Worm (Caenorhabditis elegans) whole organism, midembryonic: ENCODE measurements around the gene Y41G9A.10.

Experiments
- T22C8.4 ChIP-seq: fragments of 200-800 bp; sonication (Bioruptor generic); IDR thresholded peaks from 2 replicates; pipeline ENCODE4 v1.3.6; 2022; ENCODE audit warnings: missing genetic modification characterization, missing compliant biosample characterization
- cog-1 ChIP-seq: sonication (generic microtip); optimal IDR thresholded peaks from 2 replicates; lab custom pipeline; 2016; ENCODE audit warnings: missing genetic modification characterization, missing compliant biosample characterization
- flt-1 ChIP-seq: fragments of 200-800 bp; sonication (Bioruptor generic); IDR thresholded peaks from 2 replicates; pipeline ENCODE4 v1.3.6; 2022; ENCODE audit warnings: missing genetic modification characterization, missing compliant biosample characterization
- klf-2 ChIP-seq: fragments of 200-800 bp; sonication (Bioruptor generic); conservative IDR thresholded peaks from 2 replicates; pipeline ENCODE4 v1.3.6; 2022; ENCODE audit warnings: missing genetic modification reagents, missing genetic modification characterization, missing compliant biosample characterization
- med-1 ChIP-seq: sonication (generic microtip); optimal IDR thresholded peaks from 2 replicates; lab custom pipeline; 2017; ENCODE audit warnings: missing genetic modification characterization, mild to moderate bottlenecking, missing compliant biosample characterization, antibody characterized with exemption, missing genetic modification reagents; ENCODE audit not compliant: insufficient read depth
- ref-1 ChIP-seq: fragments of 200-800 bp; sonication (Bioruptor generic); conservative IDR thresholded peaks from 2 replicates; pipeline ENCODE4 v1.3.6; 2022; ENCODE audit warnings: missing genetic modification reagents, missing genetic modification characterization, missing compliant biosample characterization
- tab-1 ChIP-seq: fragments of 200-800 bp; sonication (Bioruptor generic); IDR thresholded peaks from 2 replicates; pipeline ENCODE4 v1.3.6; 2022; ENCODE audit warnings: missing genetic modification characterization, missing compliant biosample characterization
- ztf-23 ChIP-seq: fragments of 200-800 bp; sonication (Bioruptor generic); IDR thresholded peaks from 2 replicates; pipeline ENCODE4 v1.3.6; 2022; ENCODE audit warnings: missing genetic modification reagents, missing genetic modification characterization, missing compliant biosample characterization
- ztf-29 ChIP-seq: fragments of 200-800 bp; sonication (Bioruptor generic); IDR thresholded peaks from 2 replicates; pipeline ENCODE4 v1.3.6; 2022; ENCODE audit warnings: missing genetic modification reagents, missing genetic modification characterization, missing compliant biosample characterization

Gene Y41G9A.10

DNA sequence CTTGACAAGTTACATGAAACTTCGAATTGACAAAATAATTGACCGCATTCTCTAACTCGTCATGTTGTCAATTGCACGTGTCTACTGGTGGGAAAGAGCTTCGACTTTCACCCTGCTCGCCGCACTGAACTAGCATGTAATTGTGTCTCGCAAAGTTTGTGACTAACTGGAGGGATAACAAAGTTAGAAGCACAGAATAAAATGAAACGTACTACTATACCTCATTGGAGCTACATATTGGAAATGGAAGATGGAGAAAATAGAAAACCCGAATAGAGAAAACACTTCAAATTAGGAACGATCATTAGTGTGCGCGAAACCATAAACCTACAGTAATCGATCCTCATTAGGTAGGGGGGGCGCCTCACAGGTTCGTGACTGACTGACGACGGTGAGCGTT lies 18.8 kb downstream of the Y41G9A.10 start:
- TF ChIP-seq med-1 (GFP tag; lab: Kevin White, UChicago) (no peak), flt-1 (GFP tag; lab: Robert Waterston, UW) (no peak)

DNA sequence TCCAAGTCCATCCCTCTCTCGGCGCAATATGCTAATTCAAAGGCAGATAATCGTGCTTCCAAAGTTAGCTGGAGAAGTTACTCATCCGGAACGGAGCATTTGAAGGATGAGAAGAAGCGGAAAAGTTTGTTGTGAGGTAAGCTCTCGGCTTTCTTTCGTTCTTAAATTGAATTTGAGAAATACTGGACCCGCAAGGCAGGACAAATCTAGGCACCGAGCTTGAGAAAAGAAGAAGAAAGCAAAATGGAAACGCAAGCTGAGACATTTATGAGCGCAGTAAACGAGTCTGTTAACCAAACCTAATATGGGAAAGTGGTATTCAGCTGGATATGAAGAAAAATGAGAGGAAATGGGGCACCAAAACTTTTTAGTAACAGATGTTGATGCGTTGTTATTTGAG lies 20.4 kb downstream of the Y41G9A.10 start:
- no peak for TF ChIP-seq med-1 (GFP tag; lab: Kevin White, UChicago)
- no peak for TF ChIP-seq tab-1 (GFP tag; lab: Robert Waterston, UW)
- no peak for TF ChIP-seq ztf-23 (GFP tag; lab: Robert Waterston, UW)
- no peak for TF ChIP-seq flt-1 (GFP tag; lab: Robert Waterston, UW)
- TF ChIP-seq ztf-29 (GFP tag; lab: Robert Waterston, UW): no peak
- no peak for TF ChIP-seq T22C8.4 (GFP tag; lab: Robert Waterston, UW)
- TF ChIP-seq cog-1: no peak
- TF ChIP-seq ref-1 (GFP tag; lab: Robert Waterston, UW): no peak
- TF ChIP-seq klf-2: no peak

DNA sequence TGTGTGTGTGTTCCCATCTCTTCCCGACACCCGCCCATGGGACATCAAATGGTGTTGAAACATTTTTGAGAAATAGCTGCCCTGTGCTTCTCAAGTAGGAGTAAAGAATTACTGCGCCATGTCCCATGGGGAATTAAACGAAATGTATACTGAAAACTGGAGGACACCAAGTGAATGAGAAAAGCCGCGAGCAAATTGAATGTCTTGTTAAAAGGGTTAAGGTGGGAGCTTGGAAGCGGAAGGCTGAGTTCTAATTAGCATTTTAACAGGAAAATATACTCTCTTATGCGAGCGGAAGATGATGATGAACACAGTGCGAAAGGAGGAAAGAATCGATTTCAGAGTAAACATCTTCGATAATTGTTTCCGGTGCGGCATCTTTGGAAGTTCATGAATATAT lies 21.9 kb downstream of the Y41G9A.10 start:
- TF ChIP-seq T22C8.4 (GFP tag; lab: Robert Waterston, UW): no peak
- TF ChIP-seq med-1 (GFP tag; lab: Kevin White, UChicago): no peak
- TF ChIP-seq tab-1 (GFP tag; lab: Robert Waterston, UW): no peak
- no peak for TF ChIP-seq flt-1 (GFP tag; lab: Robert Waterston, UW)
- no peak for TF ChIP-seq cog-1
- no peak for TF ChIP-seq ztf-29 (GFP tag; lab: Robert Waterston, UW)
- TF ChIP-seq ref-1 (GFP tag; lab: Robert Waterston, UW): no peak
- no peak for TF ChIP-seq ztf-23 (GFP tag; lab: Robert Waterston, UW)
- TF ChIP-seq klf-2: no peak

DNA sequence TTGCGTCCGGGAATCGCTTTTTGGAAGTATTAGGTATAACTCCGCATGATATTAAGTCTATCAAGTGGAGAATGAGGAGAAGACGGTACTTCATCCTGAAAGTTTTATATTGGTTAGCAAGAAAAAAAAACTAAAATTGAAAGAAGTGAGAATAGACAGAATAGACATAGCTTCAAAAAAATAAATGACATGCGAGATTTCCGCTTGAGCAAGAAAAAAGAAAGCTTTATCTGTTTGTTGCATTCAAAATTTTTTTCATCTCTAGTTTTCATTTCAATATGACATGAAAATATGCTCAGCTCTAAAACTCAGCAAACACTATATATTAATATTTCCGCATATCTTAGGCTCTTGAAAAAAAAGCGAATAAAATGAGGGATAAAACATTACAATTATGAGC lies 22.5 kb downstream of the Y41G9A.10 start, which contains the start of gene hst-3.2:
hst-3.2 (minus strand) TSS at position 101 of the 400 bp plus-strand sequence.
- TF ChIP-seq cog-1 (no peak), tab-1 (GFP tag; lab: Robert Waterston, UW) (no peak), ztf-29 (GFP tag; lab: Robert Waterston, UW) (no peak), flt-1 (GFP tag; lab: Robert Waterston, UW) (no peak), klf-2 (no peak), T22C8.4 (GFP tag; lab: Robert Waterston, UW) (no peak), med-1 (GFP tag; lab: Kevin White, UChicago) (no peak), ztf-23 (GFP tag; lab: Robert Waterston, UW) (no peak), ref-1 (GFP tag; lab: Robert Waterston, UW) (no peak)

DNA sequence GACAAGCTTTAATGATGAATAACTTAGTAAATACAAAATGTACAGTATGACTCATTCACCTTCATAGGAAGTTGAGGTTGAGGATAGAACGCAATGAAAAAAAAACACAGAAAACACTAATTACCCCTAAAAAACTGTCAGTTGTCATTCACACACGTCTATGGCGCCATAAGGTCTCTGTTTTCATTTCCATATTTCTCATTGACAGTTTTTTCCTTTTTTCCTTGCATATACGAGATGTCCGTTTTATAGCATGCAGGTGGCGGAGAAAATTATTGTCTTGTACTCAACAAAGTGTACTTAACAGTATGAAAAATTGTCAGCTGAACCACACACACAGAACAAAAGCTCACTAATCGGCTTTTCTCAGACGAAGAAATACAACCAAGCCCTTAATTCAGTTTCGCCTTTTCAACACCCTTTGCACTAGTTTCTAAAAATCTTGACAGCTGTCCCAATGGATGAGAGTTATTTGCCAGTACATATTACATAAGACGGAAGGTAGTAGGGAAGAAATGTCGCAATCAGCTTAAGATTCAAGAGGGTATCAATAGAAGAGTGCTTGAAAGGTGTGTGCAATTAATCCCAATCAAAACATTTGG lies 23.7 kb downstream of the Y41G9A.10 start:
- no peak for TF ChIP-seq med-1 (GFP tag; lab: Kevin White, UChicago)
- TF ChIP-seq klf-2: no peak
- no peak for TF ChIP-seq flt-1 (GFP tag; lab: Robert Waterston, UW)
- no peak for TF ChIP-seq tab-1 (GFP tag; lab: Robert Waterston, UW)
- TF ChIP-seq T22C8.4 (GFP tag; lab: Robert Waterston, UW): no peak
- TF ChIP-seq cog-1: no peak
- no peak for TF ChIP-seq ref-1 (GFP tag; lab: Robert Waterston, UW)
- TF ChIP-seq ztf-23 (GFP tag; lab: Robert Waterston, UW): no peak
- TF ChIP-seq ztf-29 (GFP tag; lab: Robert Waterston, UW): no peak

DNA sequence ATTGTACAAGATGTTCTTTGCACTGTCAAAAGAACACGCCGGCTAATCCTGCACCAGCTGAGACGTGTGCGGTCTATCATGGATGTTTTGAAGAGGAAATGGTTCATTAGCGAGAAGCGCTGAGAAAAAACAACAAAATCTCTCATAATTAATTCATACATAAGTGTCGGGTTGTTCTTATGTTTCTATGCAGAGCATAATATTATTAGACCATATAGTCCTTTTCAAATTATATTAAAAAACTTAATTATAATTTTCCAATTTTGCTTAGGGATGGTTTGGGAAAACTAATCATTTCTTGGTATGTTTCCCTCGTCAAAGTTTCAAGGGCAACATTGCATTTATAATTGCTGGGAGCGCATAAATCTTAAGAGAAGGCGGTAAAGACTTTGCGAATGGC lies 24.6 kb downstream of the Y41G9A.10 start:
- TF ChIP-seq tab-1 (GFP tag; lab: Robert Waterston, UW) (no peak), ref-1 (GFP tag; lab: Robert Waterston, UW) (no peak), med-1 (GFP tag; lab: Kevin White, UChicago) (no peak), flt-1 (GFP tag; lab: Robert Waterston, UW) (no peak), ztf-29 (GFP tag; lab: Robert Waterston, UW) (no peak), ztf-23 (GFP tag; lab: Robert Waterston, UW) (no peak), T22C8.4 (GFP tag; lab: Robert Waterston, UW) (no peak), klf-2 (no peak), cog-1 (no peak)

DNA sequence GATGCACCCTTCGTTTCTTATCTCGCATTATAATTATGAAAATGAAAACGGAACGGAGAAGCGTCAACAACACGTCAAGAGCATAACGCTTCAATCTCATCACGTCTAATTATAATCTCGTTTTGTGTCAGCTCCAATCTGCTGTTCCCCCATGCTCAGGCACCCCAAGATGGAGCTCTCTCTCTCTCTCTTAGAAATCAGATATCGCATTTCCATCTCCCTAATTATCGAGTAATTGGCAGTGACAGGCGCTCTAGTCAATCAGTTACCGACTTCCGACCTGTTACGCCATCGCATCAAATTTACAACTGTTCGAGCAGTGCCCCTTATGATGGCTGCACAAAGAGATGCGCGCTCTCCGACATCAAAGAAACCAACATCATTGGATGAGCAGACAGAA lies 25.9 kb downstream of the Y41G9A.10 start:
- TF ChIP-seq cog-1 (peak; percentile 59), med-1 (GFP tag; lab: Kevin White, UChicago) (no peak)

DNA sequence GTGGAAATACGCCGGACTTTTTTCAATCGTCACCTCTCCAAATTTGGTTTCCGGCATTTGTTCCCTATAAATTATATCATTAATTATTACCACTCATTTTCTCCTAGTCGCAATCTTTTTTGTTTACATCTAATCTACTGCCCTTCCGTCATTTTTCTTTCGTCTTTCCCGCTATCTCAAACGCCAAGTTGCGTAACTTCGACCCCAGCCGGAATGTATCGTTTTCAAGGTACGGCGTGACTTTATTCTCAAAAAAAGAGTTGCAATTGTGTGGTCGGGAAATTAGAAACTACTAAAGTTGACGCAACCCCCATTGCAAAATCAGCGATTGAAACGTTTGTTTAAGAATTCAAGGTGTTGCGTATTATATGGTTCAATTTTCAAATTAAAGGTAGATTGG lies 26.9 kb downstream of the Y41G9A.10 start:
- TF ChIP-seq flt-1 (GFP tag; lab: Robert Waterston, UW): no peak
- no peak for TF ChIP-seq tab-1 (GFP tag; lab: Robert Waterston, UW)
- TF ChIP-seq T22C8.4 (GFP tag; lab: Robert Waterston, UW): no peak
- no peak for TF ChIP-seq klf-2
- no peak for TF ChIP-seq ztf-29 (GFP tag; lab: Robert Waterston, UW)
- no peak for TF ChIP-seq ref-1 (GFP tag; lab: Robert Waterston, UW)
- TF ChIP-seq ztf-23 (GFP tag; lab: Robert Waterston, UW): no peak
- no peak for TF ChIP-seq med-1 (GFP tag; lab: Kevin White, UChicago)
- no peak for TF ChIP-seq cog-1

DNA sequence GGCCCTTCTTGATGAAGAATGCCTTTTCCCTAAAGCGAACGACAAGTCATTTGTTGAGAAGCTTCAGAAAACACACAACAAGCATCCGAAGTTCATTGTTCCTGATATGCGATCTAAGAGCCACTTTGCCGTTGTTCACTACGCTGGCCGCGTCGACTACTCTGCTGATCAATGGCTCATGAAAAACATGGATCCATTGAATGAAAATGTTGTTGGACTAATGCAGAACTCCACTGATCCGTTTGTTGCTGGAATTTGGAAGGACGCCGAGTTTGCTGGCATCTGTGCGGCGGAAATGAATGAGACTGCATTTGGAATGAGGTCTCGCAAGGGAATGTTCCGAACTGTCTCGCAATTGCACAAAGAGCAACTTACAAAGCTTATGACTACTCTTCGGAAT lies 33.7 kb downstream of the Y41G9A.10 start:
- no peak for TF ChIP-seq tab-1 (GFP tag; lab: Robert Waterston, UW)
- no peak for TF ChIP-seq ref-1 (GFP tag; lab: Robert Waterston, UW)
- no peak for TF ChIP-seq ztf-29 (GFP tag; lab: Robert Waterston, UW)
- TF ChIP-seq T22C8.4 (GFP tag; lab: Robert Waterston, UW): no peak
- TF ChIP-seq cog-1: no peak
- TF ChIP-seq klf-2: no peak
- TF ChIP-seq flt-1 (GFP tag; lab: Robert Waterston, UW): no peak
- no peak for TF ChIP-seq ztf-23 (GFP tag; lab: Robert Waterston, UW)
- TF ChIP-seq med-1 (GFP tag; lab: Kevin White, UChicago): no peak

DNA sequence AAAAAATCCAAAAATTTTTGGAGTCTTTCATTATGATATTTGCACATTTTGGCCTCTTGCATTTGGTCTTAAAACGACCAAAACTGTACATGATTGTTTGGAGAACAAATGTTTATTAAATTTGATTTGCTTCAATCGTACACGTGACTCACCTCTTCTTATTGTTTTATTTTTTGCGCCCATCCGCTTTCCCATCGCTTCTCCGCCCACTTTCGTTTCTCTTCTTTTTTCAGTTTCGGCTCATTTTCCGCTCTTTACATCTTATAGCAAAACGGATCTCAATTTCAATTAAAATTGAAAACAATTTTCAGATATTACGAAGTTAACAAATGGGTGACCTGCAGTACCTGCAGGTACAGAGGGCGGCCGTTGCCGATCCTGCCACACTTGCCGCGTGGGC lies 37.1 kb downstream of the Y41G9A.10 start, which contains the start of gene nmy-1:
nmy-1 (plus strand) TSS at position 301 of the 400 bp plus-strand sequence.
- TF ChIP-seq flt-1 (GFP tag; lab: Robert Waterston, UW): no peak
- TF ChIP-seq tab-1 (GFP tag; lab: Robert Waterston, UW): no peak
- no peak for TF ChIP-seq cog-1
